Fruit fly (Drosophila melanogaster): ENCODE data around the gene CG17726.

Gene CG17726

dm6 chr3R:11243057-11243740 is 16.6 kb downstream of the CG17726 start (continued):
- TF ChIP-seq gt (GFP tag; IDR thresholded peaks at IDR 0.05) (no peak), fru (optimal IDR thresholded peaks at IDR 0.05) (no peak), CG8388 (GFP tag; optimal IDR thresholded peaks at IDR 0.05) (peak; percentile 5), CG7839 (tag; optimal IDR thresholded peaks at IDR 0.05) (peak; percentile 61), Ada2b (GFP tag; IDR thresholded peaks at IDR 0.05) (no peak), zen (tag; optimal IDR thresholded peaks at IDR 0.05) (peak; percentile 6), Dbx (GFP tag; IDR thresholded peaks at IDR 0.05) (no peak), ash1 (GFP tag; optimal IDR thresholded peaks at IDR 0.05) (no peak), HLH3B (GFP tag; IDR thresholded peaks at IDR 0.05) (0 out of 2 replicates have a peak, but pooled peaks have one; percentile 24), gro (GFP tag; optimal IDR thresholded peaks at IDR 0.05) (no peak), pros (GFP tag; optimal IDR thresholded peaks at IDR 0.05) (no peak), croc (GFP tag; conservative IDR thresholded peaks at IDR 0.05) (no peak), Hsf (GFP tag; optimal IDR thresholded peaks at IDR 0.05) (no peak), CG18262 (tag; optimal IDR thresholded peaks at IDR 0.05) (peak; percentile 56), Hey (tag; optimal IDR thresholded peaks at IDR 0.05) (no peak), CG9727 (GFP tag; optimal IDR thresholded peaks at IDR 0.05) (peak; percentile 59), mld (GFP tag; IDR thresholded peaks at IDR 0.05; ENCODE audit: partially characterized antibody) (no peak), toy (GFP tag; IDR thresholded peaks at IDR 0.05) (no peak), inv (GFP tag; IDR thresholded peaks at IDR 0.05; ENCODE audit: partially characterized antibody) (no peak), slp2 (GFP tag; optimal IDR thresholded peaks at IDR 0.05) (no peak), gfzf (GFP tag; optimal IDR thresholded peaks at IDR 0.05) (no peak), dm (GFP tag; optimal IDR thresholded peaks at IDR 0.05) (no peak), Vsx1 (GFP tag; optimal IDR thresholded peaks at IDR 0.05) (no peak), Hmr (GFP tag; optimal IDR thresholded peaks at IDR 0.05) (peak; percentile 15), Hr39 (optimal IDR thresholded peaks at IDR 0.05) (no peak), MESR4 (GFP tag; optimal IDR thresholded peaks at IDR 0.05) (peak; percentile 4), Doc3 (GFP tag; IDR thresholded peaks at IDR 0.05; ENCODE audit: partially characterized antibody) (0 out of 3 replicates have a peak, but pooled peaks have one; percentile 17), NC2α (GFP tag; optimal IDR thresholded peaks at IDR 0.05) (no peak), sd (tag; optimal IDR thresholded peaks at IDR 0.05) (no peak), ssp (GFP tag; IDR thresholded peaks at IDR 0.05) (no peak), phol (tag; optimal IDR thresholded peaks at IDR 0.05) (peak; percentile 29), CG4730 (GFP tag; IDR thresholded peaks at IDR 0.05) (no peak), CG18476 (GFP tag; optimal IDR thresholded peaks at IDR 0.05) (no peak), CG3281 (GFP tag; optimal IDR thresholded peaks at IDR 0.05) (peak; percentile 79), wek (GFP tag; optimal IDR thresholded peaks at IDR 0.05) (no peak), ci (GFP tag; IDR thresholded peaks at IDR 0.05) (no peak), dan (GFP tag; IDR thresholded peaks at IDR 0.05) (no peak), CG6813 (GFP tag; optimal IDR thresholded peaks at IDR 0.05) (peak; percentile 53), kni (GFP tag; optimal IDR thresholded peaks at IDR 0.05) (no peak), repo (GFP tag; optimal IDR thresholded peaks at IDR 0.05) (no peak), onecut (GFP tag; IDR thresholded peaks at IDR 0.05) (no peak), CG13775 (GFP tag; optimal IDR thresholded peaks at IDR 0.05) (no peak), tup (GFP tag; optimal IDR thresholded peaks at IDR 0.05) (no peak), CG18619 (GFP tag; optimal IDR thresholded peaks at IDR 0.05) (no peak), gem (tag; optimal IDR thresholded peaks at IDR 0.05) (no peak), CG15011 (GFP tag; optimal IDR thresholded peaks at IDR 0.05) (no peak), CG34422 (GFP tag; IDR thresholded peaks at IDR 0.05) (no peak; the same call in 2 of the 3 replicates), pita (GFP tag; optimal IDR thresholded peaks at IDR 0.05) (no peak), Sin3A (optimal IDR thresholded peaks at IDR 0.05) (no peak), org-1 (GFP tag; optimal IDR thresholded peaks at IDR 0.05) (no peak), B-H1 (GFP tag; IDR thresholded peaks at IDR 0.05) (no peak)

Measured in whole organism, embryonic.